Worm (Caenorhabditis elegans) whole organism, young adult: Measurements from ENCODE around the gene gab-1.

ENCODE experiments used
- B0336.3 ChIP-seq: fragments of 200-800 bp; sonication (Bioruptor generic); IDR thresholded peaks from 2 replicates; pipeline ENCODE4 v1.3.6; 2022; ENCODE audit warnings: missing genetic modification characterization, missing compliant biosample characterization
- attf-3 ChIP-seq: fragments of 200-800 bp; sonication (Bioruptor generic); conservative IDR thresholded peaks from 2 replicates; pipeline ENCODE4 v1.3.6; 2022; ENCODE audit warnings: missing genetic modification reagents, missing genetic modification characterization, missing compliant biosample characterization
- ceh-27 ChIP-seq: fragments of 200-800 bp; sonication (Bioruptor generic); optimal IDR thresholded peaks from 2 replicates; lab custom pipeline; 2018; ENCODE audit warnings: mild to moderate bottlenecking, missing genetic modification characterization, moderate library complexity, missing compliant biosample characterization
- ceh-40 ChIP-seq: fragments of 200-800 bp; sonication (Bioruptor generic); IDR thresholded peaks from 2 replicates; pipeline ENCODE4 v1.3.6; 2022; ENCODE audit warnings: missing genetic modification characterization, missing compliant biosample characterization
- ceh-91 ChIP-seq: fragments of 200-800 bp; sonication (Bioruptor generic); IDR thresholded peaks from 2 replicates; pipeline ENCODE4 v1.3.6; 2022; ENCODE audit warnings: missing genetic modification reagents, missing genetic modification characterization, missing compliant biosample characterization
- chd-7 ChIP-seq: sonication (generic microtip); optimal IDR thresholded peaks from 2 replicates; lab custom pipeline; 2016; ENCODE audit warnings: mild to moderate bottlenecking, missing genetic modification characterization, moderate library complexity, missing compliant biosample characterization
- ets-4 ChIP-seq: fragments of 200-800 bp; sonication (Bioruptor generic); optimal IDR thresholded peaks from 2 replicates; lab custom pipeline; 2018; ENCODE audit warnings: mild to moderate bottlenecking, missing genetic modification characterization, missing compliant biosample characterization
- him-1 ChIP-seq: sonication (generic microtip); optimal IDR thresholded peaks from 2 replicates; lab custom pipeline; 2016; ENCODE audit warnings: missing genotype, missing genetic modification reagents, missing genetic modification characterization, missing compliant biosample characterization
- hmg-1.2 ChIP-seq: fragments of 200-800 bp; sonication (Bioruptor generic); IDR thresholded peaks from 2 replicates; pipeline ENCODE4 v1.3.6; 2022; ENCODE audit warnings: missing genetic modification reagents, missing genetic modification characterization, missing compliant biosample characterization
- madf-3 ChIP-seq: fragments of 200-800 bp; sonication (Bioruptor generic); IDR thresholded peaks from 2 replicates; pipeline ENCODE4 v1.3.6; 2022; ENCODE audit warnings: missing genetic modification reagents, missing genetic modification characterization, missing compliant biosample characterization
- mxl-1 ChIP-seq: sonication (generic microtip); optimal IDR thresholded peaks from 2 replicates; lab custom pipeline; 2016; ENCODE audit warnings: missing genetic modification characterization, missing compliant biosample characterization
- ztf-25 ChIP-seq: fragments of 200-800 bp; sonication (Bioruptor generic); IDR thresholded peaks from 2 replicates; pipeline ENCODE4 v1.3.6; 2022; ENCODE audit warnings: missing genetic modification reagents, missing genetic modification characterization, missing compliant biosample characterization
- ztf-26 ChIP-seq: sonication (generic microtip); optimal IDR thresholded peaks from 2 replicates; lab custom pipeline; 2017; ENCODE audit warnings: missing genetic modification characterization, missing compliant biosample characterization

ce11 chrIII:12784854-12785253 lies 5.3 kb upstream of the gab-1 start, which contains the start of gene lgc-37:
- TF ChIP-seq ceh-91 (no peak), him-1 (no peak), mxl-1 (no peak), B0336.3 (GFP tag; lab: Robert Waterston, UW) (no peak), chd-7 (no peak), ztf-25 (GFP tag; lab: Robert Waterston, UW) (no peak), ceh-27 (GFP tag; lab: Kevin White, UChicago) (no peak), attf-3 (GFP tag; lab: Robert Waterston, UW) (no peak), hmg-1.2 (no peak), ceh-40 (GFP tag; lab: Robert Waterston, UW) (no peak), ztf-26 (tag; lab: Kevin White, UChicago) (no peak), ets-4 (no peak), madf-3 (GFP tag; lab: Robert Waterston, UW) (no peak)
